Worm (Caenorhabditis elegans) whole organism, L1 larva: ENCODE data around the gene VC5.2.

Experiments used
- C04F5.9 ChIP-seq: sonication (generic microtip); optimal IDR thresholded peaks from 2 replicates; lab custom pipeline; 2016; ENCODE audit warnings: missing genetic modification characterization, missing compliant biosample characterization
- C34B4.2 ChIP-seq: sonication (generic microtip); optimal IDR thresholded peaks from 2 replicates; lab custom pipeline; 2017; ENCODE audit warnings: mild to moderate bottlenecking, missing genetic modification characterization, missing compliant biosample characterization
- F16B12.6 ChIP-seq: fragments of 150-350 bp; optimal IDR thresholded peaks from 2 replicates; lab custom pipeline; 2014; ENCODE audit warnings: missing biosample characterization, missing genetic modification characterization
- aly-2 ChIP-seq: fragments of 150-350 bp; optimal IDR thresholded peaks from 2 replicates; lab custom pipeline; 2014; ENCODE audit warnings: missing biosample characterization, missing genetic modification characterization
- blmp-1 ChIP-seq: fragments of 150-350 bp; optimal IDR thresholded peaks from 2 replicates; lab custom pipeline; 2014; ENCODE audit warnings: missing biosample characterization, missing genetic modification characterization
- ceh-8 ChIP-seq: fragments of 200-800 bp; sonication (Bioruptor generic); optimal IDR thresholded peaks from 2 replicates; lab custom pipeline; 2018; ENCODE audit warnings: mild to moderate bottlenecking, missing genetic modification characterization, moderate library complexity, missing compliant biosample characterization
- ceh-82 ChIP-seq, 3 experiments: fragments of 150-350 bp in 1 of 3; sonication (generic microtip) in 2 of 3; optimal IDR thresholded peaks; 2 replicates each; lab custom pipeline; 2014 to 2017; ENCODE audit warnings: missing biosample characterization in 3 of 3, missing genetic modification characterization in 3 of 3
- ceh-90 ChIP-seq: sonication (generic microtip); optimal IDR thresholded peaks from 2 replicates; lab custom pipeline; 2016; ENCODE audit warnings: missing genetic modification characterization, missing compliant biosample characterization
- ces-1 ChIP-seq: fragments of 150-350 bp; optimal IDR thresholded peaks from 2 replicates; lab custom pipeline; 2014; ENCODE audit warnings: missing biosample characterization, missing genetic modification reagents, missing genetic modification characterization
- dpl-1 ChIP-seq, 3 experiments: fragments of 150-350 bp in 2 of 3; sonication (generic microtip) in 1 of 3; optimal IDR thresholded peaks; 2 replicates each; lab custom pipeline; 2014 to 2017; ENCODE audit warnings: missing biosample characterization in 3 of 3, missing genetic modification characterization in 3 of 3, missing genetic modification reagents in 3 of 3
- efl-1 ChIP-seq, 4 experiments: fragments of 150-350 bp; optimal IDR thresholded peaks in 3 of 4; peaks in 1 of 4; 1 replicate in 1 of 4; 2 replicates in 3 of 4; lab custom pipeline; 2014; ENCODE audit warnings: missing biosample characterization in 2 of 4, missing genetic modification characterization in 2 of 4, missing genetic modification reagents in 2 of 4
- efl-3 ChIP-seq: fragments of 200-800 bp; sonication (Bioruptor generic); optimal IDR thresholded peaks from 2 replicates; lab custom pipeline; 2018; ENCODE audit warnings: mild to moderate bottlenecking, missing genetic modification characterization, missing compliant biosample characterization
- elt-3 ChIP-seq, 6 experiments: fragments of 150-350 bp in 1 of 6; sonication (generic microtip); optimal IDR thresholded peaks; 2 replicates each; lab custom pipeline; 2017 to 2018; ENCODE audit warnings: missing biosample characterization in 6 of 6, missing genetic modification characterization in 6 of 6, inconsistent platforms in 1 of 6
- fkh-10 ChIP-seq: sonication (generic microtip); optimal IDR thresholded peaks from 2 replicates; lab custom pipeline; 2017; ENCODE audit warnings: missing biosample characterization, missing genetic modification reagents, missing genetic modification characterization
- fkh-4 ChIP-seq: sonication (generic microtip); optimal IDR thresholded peaks from 2 replicates; lab custom pipeline; 2016; ENCODE audit warnings: missing compliant biosample characterization, missing genetic modification characterization, borderline replicate concordance
- hlh-17 ChIP-seq: fragments of 200-800 bp; sonication (Bioruptor generic); optimal IDR thresholded peaks from 2 replicates; lab custom pipeline; 2018; ENCODE audit warnings: missing genetic modification characterization, mild to moderate bottlenecking, missing compliant biosample characterization, moderate library complexity, borderline replicate concordance
- hpl-2 ChIP-seq: fragments of 150-350 bp; optimal IDR thresholded peaks from 2 replicates; lab custom pipeline; 2014; ENCODE audit warnings: missing biosample characterization, missing genetic modification reagents, missing genetic modification characterization
- irx-1 ChIP-seq: sonication (generic microtip); optimal IDR thresholded peaks from 2 replicates; lab custom pipeline; 2016; ENCODE audit warnings: missing genetic modification characterization, missing compliant biosample characterization
- isw-1 ChIP-seq: fragments of 200-800 bp; sonication (Bioruptor generic); IDR thresholded peaks from 2 replicates; pipeline ENCODE4 v1.3.6; 2022; ENCODE audit warnings: missing genetic modification characterization, missing compliant biosample characterization
- lin-14 ChIP-seq: fragments of 200-800 bp; sonication (Bioruptor generic); optimal IDR thresholded peaks from 2 replicates; lab custom pipeline; 2018; ENCODE audit warnings: mild to moderate bottlenecking, missing genetic modification characterization, moderate library complexity, missing compliant biosample characterization
- lin-35 ChIP-seq, 2 experiments: fragments of 150-350 bp; optimal IDR thresholded peaks; 2 replicates each; lab custom pipeline; 2014; ENCODE audit warnings: missing biosample characterization in 2 of 2, missing genetic modification characterization in 2 of 2, missing genetic modification reagents in 2 of 2
- mab-9 ChIP-seq: fragments of 200-800 bp; sonication (Bioruptor generic); IDR thresholded peaks from 2 replicates; pipeline ENCODE4 v1.3.6; 2022; ENCODE audit warnings: missing genetic modification reagents, missing genetic modification characterization, missing compliant biosample characterization
- mep-1 ChIP-seq: fragments of 150-350 bp; optimal IDR thresholded peaks from 2 replicates; lab custom pipeline; 2014; ENCODE audit warnings: missing biosample characterization, missing genetic modification characterization
- nhr-19 ChIP-seq: fragments of 200-800 bp; sonication (Bioruptor generic); conservative IDR thresholded peaks from 2 replicates; pipeline ENCODE4 v1.3.6; 2022; ENCODE audit warnings: missing genetic modification characterization, missing compliant biosample characterization
- nhr-20 ChIP-seq: sonication (generic microtip); optimal IDR thresholded peaks from 2 replicates; lab custom pipeline; 2016; ENCODE audit warnings: mild to moderate bottlenecking, missing genetic modification characterization, missing compliant biosample characterization
- nhr-47 ChIP-seq: sonication (generic microtip); optimal IDR thresholded peaks from 2 replicates; lab custom pipeline; 2016; ENCODE audit warnings: mild to moderate bottlenecking, missing genetic modification characterization, moderate library complexity, missing compliant biosample characterization
- nhr-84 ChIP-seq: sonication (generic microtip); optimal IDR thresholded peaks from 2 replicates; lab custom pipeline; 2017; ENCODE audit warnings: missing biosample characterization, missing genetic modification characterization
- nhr-90 ChIP-seq: sonication (generic microtip); optimal IDR thresholded peaks from 2 replicates; lab custom pipeline; 2016; ENCODE audit warnings: mild to moderate bottlenecking, missing genetic modification characterization, missing compliant biosample characterization; ENCODE audit not compliant: poor library complexity
- rnt-1 ChIP-seq: sonication (generic microtip); optimal IDR thresholded peaks from 2 replicates; lab custom pipeline; 2016; ENCODE audit warnings: mild to moderate bottlenecking, missing genetic modification characterization, moderate library complexity, missing compliant biosample characterization
- snpc-4 ChIP-seq: fragments of 150-350 bp; optimal IDR thresholded peaks from 2 replicates; lab custom pipeline; 2014; ENCODE audit warnings: missing biosample characterization, missing genetic modification characterization
- snu-23 ChIP-seq: sonication (generic microtip); optimal IDR thresholded peaks from 2 replicates; lab custom pipeline; 2016; ENCODE audit warnings: missing genetic modification characterization, missing compliant biosample characterization
- sox-4 ChIP-seq: sonication (generic microtip); optimal IDR thresholded peaks from 2 replicates; lab custom pipeline; 2016; ENCODE audit warnings: missing genetic modification characterization, missing compliant biosample characterization
- swsn-7 ChIP-seq: sonication (generic microtip); optimal IDR thresholded peaks from 2 replicates; lab custom pipeline; 2016; ENCODE audit warnings: missing genetic modification characterization, missing compliant biosample characterization
- tlp-1 ChIP-seq: fragments of 150-350 bp; optimal IDR thresholded peaks from 2 replicates; lab custom pipeline; 2014; ENCODE audit warnings: missing biosample characterization, missing genetic modification characterization
- unc-30 ChIP-seq: sonication (generic microtip); optimal IDR thresholded peaks from 2 replicates; lab custom pipeline; 2017; ENCODE audit warnings: missing biosample characterization, missing genetic modification characterization
- unc-62 ChIP-seq: fragments of 150-350 bp; optimal IDR thresholded peaks from 2 replicates; lab custom pipeline; 2014; ENCODE audit warnings: missing biosample characterization, missing genetic modification reagents, missing genetic modification characterization
- unc-86 ChIP-seq: sonication (generic microtip); optimal IDR thresholded peaks from 2 replicates; lab custom pipeline; 2016; ENCODE audit warnings: missing genetic modification characterization, missing compliant biosample characterization
- xbp-1 ChIP-seq: sonication (generic microtip); optimal IDR thresholded peaks from 2 replicates; lab custom pipeline; 2016; ENCODE audit warnings: missing genetic modification characterization, missing compliant biosample characterization
- ztf-11 ChIP-seq, 2 experiments: sonication (generic microtip); optimal IDR thresholded peaks; 2 replicates each; lab custom pipeline; 2016 to 2017; ENCODE audit warnings: missing genetic modification characterization in 2 of 2, missing biosample characterization in 1 of 2, missing compliant biosample characterization in 1 of 2
- ztf-4 ChIP-seq: fragments of 150-350 bp; optimal IDR thresholded peaks from 2 replicates; lab custom pipeline; 2014; ENCODE audit warnings: missing biosample characterization, missing genetic modification characterization

VC5.2 gene

DNA sequence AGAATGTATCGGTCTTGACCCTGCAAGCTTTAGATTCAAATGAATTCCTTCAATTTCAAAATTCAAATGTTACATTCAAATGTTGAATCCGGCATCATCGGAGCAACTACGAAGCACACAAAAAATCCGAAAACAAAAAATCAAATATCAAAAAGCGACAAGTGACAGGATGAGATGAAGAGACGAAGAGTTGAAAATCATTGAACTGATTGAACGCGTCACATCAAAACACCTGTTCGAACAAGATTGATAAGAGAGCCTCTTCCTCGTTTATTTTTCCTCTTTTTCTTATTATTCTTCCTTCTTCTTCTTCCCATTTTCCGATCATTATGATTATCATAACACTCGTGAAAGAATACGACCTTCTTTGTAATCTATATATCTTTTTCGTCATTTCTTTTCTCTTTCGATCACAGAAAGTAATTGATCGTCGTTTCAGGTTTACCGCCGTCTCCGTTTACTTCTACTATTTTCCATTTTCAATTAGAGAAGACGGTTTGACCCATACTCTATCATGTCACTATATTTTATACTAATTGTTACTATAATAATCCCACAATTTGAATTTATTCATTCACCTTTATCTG lies at the start of gene VC5.2:
TSS of gene VC5.2 (plus strand) at position 439 of the 587 bp plus-strand sequence.
- TF ChIP-seq lin-14 (peak; percentile 56), dpl-1 (GFP tag; optimal IDR thresholded peaks at IDR 0.05; lab: Kevin White, UChicago) (peak in 1 of 3 experiments; percentile 1), nhr-90 (tag; lab: Kevin White, UChicago) (no peak), elt-3 (tag; optimal IDR thresholded peaks at IDR 0.05; lab: Kevin White, UChicago) (peak in 1 of 6 experiments; percentile 43), blmp-1 (tag; lab: Kevin White, UChicago) (peak; percentile 79), nhr-20 (peak; percentile 32), rnt-1 (tag; lab: Kevin White, UChicago) (peak; percentile 28), isw-1 (GFP tag; lab: Robert Waterston, UW) (no peak)

DNA sequence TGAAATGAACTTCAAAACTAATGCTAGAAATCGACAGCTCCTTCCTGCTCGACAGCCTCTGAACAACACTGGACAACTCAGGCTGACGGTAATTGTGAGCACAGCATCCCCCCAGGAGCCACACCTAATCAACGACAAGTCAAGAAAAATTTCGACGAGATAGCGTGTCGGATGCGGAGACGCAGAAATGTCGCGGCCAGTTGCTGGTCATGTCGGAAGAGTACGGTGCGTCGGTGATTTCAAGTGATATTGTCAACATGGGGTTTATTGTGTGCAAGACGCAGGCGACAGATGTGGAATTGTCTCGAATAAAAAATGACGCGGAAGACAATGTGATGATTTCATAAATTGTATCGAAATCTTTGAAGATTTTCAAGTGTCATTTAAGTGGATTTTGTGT lies 49.3 kb upstream of the VC5.2 start, which contains the start of gene twk-11:
TSS of gene twk-11 (minus strand) at position 101 of the 400 bp plus-strand sequence.
- TF ChIP-seq snu-23 (GFP tag; lab: Kevin White, UChicago) (no peak), ceh-8 (no peak), rnt-1 (tag; lab: Kevin White, UChicago) (no peak), blmp-1 (tag; lab: Kevin White, UChicago) (no peak), efl-1 (optimal IDR thresholded peaks at IDR 0.05; lab: Kevin White, UChicago) (no peak), efl-1 (GFP tag; optimal IDR thresholded peaks at IDR 0.05 in 1 of 2; lab: Kevin White, UChicago) (no peak), sox-4 (tag; lab: Kevin White, UChicago) (no peak), C34B4.2 (tag; lab: Kevin White, UChicago) (no peak), nhr-47 (tag; lab: Kevin White, UChicago) (no peak), irx-1 (tag; lab: Kevin White, UChicago) (no peak), lin-14 (no peak), xbp-1 (tag; lab: Kevin White, UChicago) (no peak), fkh-10 (GFP tag; lab: Kevin White, UChicago) (no peak)

DNA sequence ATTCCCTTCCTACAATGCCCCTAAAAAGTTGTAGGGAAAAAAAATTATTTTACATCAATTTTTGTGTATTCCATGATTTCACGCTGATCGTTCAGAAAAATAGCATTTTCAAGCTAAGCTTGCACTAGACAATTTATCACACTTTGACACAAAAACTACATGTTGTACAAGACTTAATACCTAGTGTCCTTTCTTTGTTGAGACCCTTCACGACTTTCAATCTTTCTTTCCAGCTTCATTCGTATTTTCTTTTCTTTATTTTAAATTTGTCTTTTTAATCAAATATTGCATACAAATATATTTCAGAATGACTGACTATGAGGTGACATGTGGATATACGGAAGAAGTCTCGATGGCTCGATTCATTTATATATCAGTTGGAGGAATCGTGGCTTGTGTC lies 39.8 kb upstream of the VC5.2 start, which contains the start of gene F20A1.2:
TSS of gene F20A1.2 (plus strand) at position 301 of the 400 bp plus-strand sequence.
- TF ChIP-seq unc-62 (GFP tag; lab: Kevin White, UChicago): no peak
- no peak for TF ChIP-seq mep-1 (tag; lab: Kevin White, UChicago)
- TF ChIP-seq ztf-11 (tag; optimal IDR thresholded peaks at IDR 0.05; lab: Kevin White, UChicago): no peak
- no peak for TF ChIP-seq dpl-1 (GFP tag; optimal IDR thresholded peaks at IDR 0.05; lab: Kevin White, UChicago)
- TF ChIP-seq mab-9 (GFP tag; lab: Robert Waterston, UW): no peak
- TF ChIP-seq hpl-2 (GFP tag; lab: Kevin White, UChicago): no peak
- TF ChIP-seq aly-2: no peak
- no peak for TF ChIP-seq unc-30
- TF ChIP-seq snpc-4 (tag; lab: Kevin White, UChicago): no peak
- TF ChIP-seq rnt-1 (tag; lab: Kevin White, UChicago): no peak
- no peak for TF ChIP-seq efl-1 (optimal IDR thresholded peaks at IDR 0.05; lab: Kevin White, UChicago)
- TF ChIP-seq efl-1 (GFP tag; optimal IDR thresholded peaks at IDR 0.05 in 1 of 2; lab: Kevin White, UChicago): no peak
- TF ChIP-seq tlp-1 (tag; lab: Kevin White, UChicago): no peak
- TF ChIP-seq nhr-19 (GFP tag; lab: Robert Waterston, UW): no peak
- TF ChIP-seq fkh-4: no peak
- TF ChIP-seq nhr-20: no peak
- TF ChIP-seq C34B4.2 (tag; lab: Kevin White, UChicago): no peak
- no peak for TF ChIP-seq F16B12.6 (tag; lab: Kevin White, UChicago)
- TF ChIP-seq, all 84 proteins: peak for 0

DNA sequence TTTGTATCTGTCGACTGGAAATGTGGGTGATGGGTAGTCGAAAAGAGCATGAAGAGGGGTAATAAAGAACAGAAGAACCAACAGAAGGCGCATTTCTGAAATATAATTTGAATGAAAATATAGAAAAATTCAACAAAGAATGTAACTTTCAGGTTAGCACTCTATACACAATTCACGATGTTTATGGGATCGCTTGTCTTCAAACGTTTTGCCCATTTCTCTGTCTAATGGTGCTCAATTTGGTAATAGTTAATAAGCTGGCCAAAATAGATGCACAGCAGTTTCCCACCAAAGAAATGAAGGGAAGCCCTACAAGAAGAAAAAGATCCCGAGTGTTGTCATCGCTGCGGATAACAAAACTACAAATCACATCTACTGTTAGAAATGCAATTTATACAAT lies 38.2 kb upstream of the VC5.2 start, which contains the start of gene F20A1.8:
TSS of gene F20A1.8 (minus strand) at position 101 of the 400 bp plus-strand sequence.
- no peak for TF ChIP-seq ztf-4 (tag; lab: Kevin White, UChicago)
- no peak for TF ChIP-seq swsn-7
- TF ChIP-seq ceh-90 (tag; lab: Kevin White, UChicago): no peak
- no peak for TF ChIP-seq unc-86
- no peak for TF ChIP-seq nhr-47 (tag; lab: Kevin White, UChicago)
- TF ChIP-seq ceh-82 (tag; optimal IDR thresholded peaks at IDR 0.05; lab: Kevin White, UChicago): no peak
- TF ChIP-seq ces-1 (GFP tag; lab: Kevin White, UChicago): no peak
- TF ChIP-seq hlh-17 (GFP tag; lab: Kevin White, UChicago): no peak
- no peak for TF ChIP-seq C04F5.9 (tag; lab: Kevin White, UChicago)
- TF ChIP-seq nhr-90 (tag; lab: Kevin White, UChicago): no peak
- TF ChIP-seq efl-3 (GFP tag; lab: Kevin White, UChicago): no peak
- TF ChIP-seq efl-1 (optimal IDR thresholded peaks at IDR 0.05; lab: Kevin White, UChicago): no peak
- TF ChIP-seq efl-1 (GFP tag; optimal IDR thresholded peaks at IDR 0.05 in 1 of 2; lab: Kevin White, UChicago): no peak
- TF ChIP-seq nhr-84 (tag; lab: Kevin White, UChicago): no peak
- no peak for TF ChIP-seq lin-35 (GFP tag; optimal IDR thresholded peaks at IDR 0.05; lab: Kevin White, UChicago)
